Fruit fly (Drosophila melanogaster): ENCODE measurements around the gene CG18814.

CG18814 gene

dm6 chr3L:16381184-16381797 is 11.7 kb downstream of the CG18814 start, which contains the start of gene Agpat4:
Agpat4 (minus strand) TSS chr3L:16381570.
- TF ChIP-seq toe (GFP tag; optimal IDR thresholded peaks at IDR 0.05) (no peak), cic (GFP tag; optimal IDR thresholded peaks at IDR 0.05) (peak; percentile 91), Clk (GFP tag; optimal IDR thresholded peaks at IDR 0.05) (no peak), ovo (GFP tag; optimal IDR thresholded peaks at IDR 0.05) (peak; percentile 77), Mnt (GFP tag; optimal IDR thresholded peaks at IDR 0.05) (peak; percentile 3)

DNA sequence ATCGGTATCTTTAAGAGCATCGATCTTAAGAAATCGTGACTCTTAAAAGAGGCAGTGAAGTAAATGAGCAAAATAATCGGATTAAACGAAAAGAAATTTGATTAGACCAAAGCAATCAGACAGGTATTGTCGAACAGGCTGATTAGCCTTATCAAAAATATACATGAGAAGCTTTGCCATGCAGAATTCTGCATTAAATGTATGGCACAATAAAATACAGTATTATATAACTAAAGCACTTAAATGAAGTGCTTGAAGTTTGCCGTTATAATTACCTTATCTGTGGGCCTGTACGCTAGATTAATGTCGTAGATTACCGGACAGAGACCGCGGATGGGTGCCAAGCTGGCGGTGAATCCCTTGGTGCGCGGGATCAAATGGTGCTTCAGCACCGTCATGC is 13.4 kb downstream of the CG18814 start:
- peak; percentile 44 for TF ChIP-seq ovo (GFP tag; optimal IDR thresholded peaks at IDR 0.05)
- TF ChIP-seq Hr96 (GFP tag; optimal IDR thresholded peaks at IDR 0.05), result no peak
- TF ChIP-seq kay (GFP tag; ENCODE audit: borderline replicate concordance), result peak; percentile 50

DNA sequence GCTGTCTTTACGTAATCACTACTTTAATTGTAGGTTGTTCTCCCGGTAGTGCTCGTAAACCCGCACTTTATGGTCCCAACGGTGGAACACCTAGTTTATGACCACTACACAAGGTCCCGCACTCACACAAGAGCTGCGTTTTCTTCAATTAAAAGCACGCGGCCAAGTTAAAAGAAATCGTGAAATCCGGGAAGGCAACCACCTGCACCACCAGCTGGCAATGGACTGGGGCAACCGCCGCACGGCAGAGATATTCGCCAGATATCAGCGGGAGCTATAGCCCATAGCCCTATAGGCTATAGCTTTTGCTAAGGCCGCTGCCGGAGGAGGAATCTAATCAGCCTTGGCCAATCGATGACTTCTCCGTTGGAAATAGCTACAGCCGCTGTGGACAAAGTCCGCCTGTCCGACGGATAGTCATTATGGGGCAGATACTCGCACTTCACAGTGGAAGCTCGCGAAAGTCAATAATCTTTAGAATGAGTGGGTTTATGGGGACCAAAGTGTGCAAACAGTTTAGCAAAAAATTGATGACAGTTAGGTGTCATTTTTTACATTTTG is 14.6 kb downstream of the CG18814 start:
- TF ChIP-seq Clk (GFP tag; optimal IDR thresholded peaks at IDR 0.05) (no peak), Mnt (GFP tag; optimal IDR thresholded peaks at IDR 0.05) (peak; percentile 59), Hr96 (GFP tag; optimal IDR thresholded peaks at IDR 0.05) (peak; percentile 27), kay (GFP tag; ENCODE audit: borderline replicate concordance) (peak; percentile 70), CG12768 (GFP tag; optimal IDR thresholded peaks at IDR 0.05) (peak; percentile 39), cic (GFP tag; optimal IDR thresholded peaks at IDR 0.05) (peak; percentile 84)

dm6 chr3L:16385252-16385879 is 15.7 kb downstream of the CG18814 start:
- TF ChIP-seq ovo (GFP tag; optimal IDR thresholded peaks at IDR 0.05) (no peak), CG7045 (GFP tag; optimal IDR thresholded peaks at IDR 0.05) (peak; percentile 50), tj (GFP tag; optimal IDR thresholded peaks at IDR 0.05) (peak; percentile 24), cnc (optimal IDR thresholded peaks at IDR 0.05) (no peak), Clk (GFP tag; optimal IDR thresholded peaks at IDR 0.05) (no peak), Hr96 (GFP tag; optimal IDR thresholded peaks at IDR 0.05) (no peak), bab1 (GFP tag; optimal IDR thresholded peaks at IDR 0.05) (peak; percentile 86), CG5204 (GFP tag; optimal IDR thresholded peaks at IDR 0.05) (no peak), cic (GFP tag; optimal IDR thresholded peaks at IDR 0.05) (peak; percentile 93), CG14711 (tag; optimal IDR thresholded peaks at IDR 0.05) (no peak), CG7101 (tag; optimal IDR thresholded peaks at IDR 0.05) (peak; percentile 42), Crg-1 (GFP tag; optimal IDR thresholded peaks at IDR 0.05) (no peak), CG12768 (GFP tag; optimal IDR thresholded peaks at IDR 0.05) (peak; percentile 54), CG11617 (GFP tag; optimal IDR thresholded peaks at IDR 0.05) (no peak), pad (GFP tag; optimal IDR thresholded peaks at IDR 0.05) (peak; percentile 45), CG33017 (tag; optimal IDR thresholded peaks at IDR 0.05) (peak; percentile 27), kay (GFP tag; ENCODE audit: borderline replicate concordance) (peak; percentile 89), CG1620 (GFP tag; optimal IDR thresholded peaks at IDR 0.05) (peak; percentile 3), toe (GFP tag; optimal IDR thresholded peaks at IDR 0.05) (no peak), Mnt (GFP tag; optimal IDR thresholded peaks at IDR 0.05) (peak; percentile 96)

DNA sequence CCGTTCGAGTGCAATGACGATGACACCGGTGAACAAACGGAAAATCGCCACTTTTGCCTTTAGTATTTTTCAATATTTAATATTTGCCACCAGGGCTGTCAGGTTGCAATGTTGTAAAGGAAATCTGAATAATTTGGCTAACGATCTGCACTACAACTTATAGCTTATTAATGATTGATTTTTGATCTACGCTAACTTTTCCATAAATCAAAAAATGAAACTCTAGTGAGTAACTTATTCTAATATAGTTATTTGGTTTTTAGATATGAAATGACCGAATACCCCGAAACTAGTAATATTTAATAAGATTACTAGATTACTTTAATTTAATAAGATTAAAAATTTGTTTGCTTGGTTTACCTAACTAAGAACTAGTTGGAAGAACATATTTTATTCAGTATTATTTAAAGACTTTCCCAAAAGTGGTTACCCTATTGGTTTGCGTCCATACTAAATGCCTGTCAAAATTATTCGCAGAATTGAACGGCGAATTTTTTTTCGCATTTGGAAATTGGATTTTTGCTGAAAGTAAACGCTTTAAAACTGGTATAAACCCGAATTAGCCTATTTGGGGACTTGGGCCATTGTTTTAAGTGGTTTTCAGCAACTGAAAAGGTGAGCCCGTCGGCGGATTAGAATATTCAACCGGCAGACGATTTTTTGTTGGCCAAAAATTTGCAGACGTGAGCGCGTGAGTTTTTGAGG is 16.4 kb downstream of the CG18814 start, which contains the start of the genes Agpat3 and RAF2:
Gene Agpat3, minus strand, starts transcription at position 78 of the 705 bp plus-strand sequence.
Gene RAF2, plus strand, starts transcription at position 448 of the 705 bp plus-strand sequence.
- no peak for TF ChIP-seq tj (GFP tag; optimal IDR thresholded peaks at IDR 0.05)
- TF ChIP-seq Hr96 (GFP tag; optimal IDR thresholded peaks at IDR 0.05), result peak; percentile 5
- TF ChIP-seq pad (GFP tag; optimal IDR thresholded peaks at IDR 0.05), result no peak
- peak; percentile 27 for TF ChIP-seq CG11617 (GFP tag; optimal IDR thresholded peaks at IDR 0.05)
- TF ChIP-seq CG1620 (GFP tag; optimal IDR thresholded peaks at IDR 0.05), result no peak
- TF ChIP-seq cic (GFP tag; optimal IDR thresholded peaks at IDR 0.05), result no peak
- TF ChIP-seq Mnt (GFP tag; optimal IDR thresholded peaks at IDR 0.05), result no peak
- no peak for TF ChIP-seq CG7045 (GFP tag; optimal IDR thresholded peaks at IDR 0.05)
- TF ChIP-seq CG14711 (tag; optimal IDR thresholded peaks at IDR 0.05), result peak; percentile 86
- TF ChIP-seq CG7101 (tag; optimal IDR thresholded peaks at IDR 0.05), result peak; percentile 7
- no peak for TF ChIP-seq kay (GFP tag; ENCODE audit: borderline replicate concordance)
- no peak for TF ChIP-seq Clk (GFP tag; optimal IDR thresholded peaks at IDR 0.05)
- no peak for TF ChIP-seq Crg-1 (GFP tag; optimal IDR thresholded peaks at IDR 0.05)
- TF ChIP-seq CG12768 (GFP tag; optimal IDR thresholded peaks at IDR 0.05), result no peak
- no peak for TF ChIP-seq CG33017 (tag; optimal IDR thresholded peaks at IDR 0.05)
- TF ChIP-seq cnc (optimal IDR thresholded peaks at IDR 0.05), result no peak
- no peak for TF ChIP-seq ovo (GFP tag; optimal IDR thresholded peaks at IDR 0.05)
- no peak for TF ChIP-seq CG5204 (GFP tag; optimal IDR thresholded peaks at IDR 0.05)
- no peak for TF ChIP-seq bab1 (GFP tag; optimal IDR thresholded peaks at IDR 0.05)
- peak; percentile 60 for TF ChIP-seq toe (GFP tag; optimal IDR thresholded peaks at IDR 0.05)

DNA sequence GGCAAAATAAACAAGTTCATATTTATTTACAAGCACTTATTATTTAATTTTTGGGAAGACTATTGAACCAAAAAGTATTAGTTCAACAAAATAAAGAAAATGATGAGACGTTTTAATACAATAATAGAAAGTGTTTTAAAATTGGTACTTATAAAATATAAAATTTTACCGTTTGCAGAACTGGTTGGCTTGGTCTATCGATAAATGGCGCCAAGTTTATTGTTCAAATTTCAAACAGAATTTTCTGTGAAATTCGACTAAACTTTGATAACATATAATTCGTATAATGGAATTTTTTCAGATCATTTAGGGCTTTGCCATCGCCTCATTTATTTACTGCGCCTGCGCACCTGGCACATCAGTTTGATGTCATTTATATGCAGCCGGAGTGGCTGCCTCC is 21.2 kb downstream of the CG18814 start:
- TF ChIP-seq cic (GFP tag; optimal IDR thresholded peaks at IDR 0.05), result no peak
- TF ChIP-seq kay (GFP tag; ENCODE audit: borderline replicate concordance), result peak; percentile 52
